Fruit fly (Drosophila melanogaster) whole organism, wandering third instar larva: ENCODE data around the gene nbs.

ENCODE experiments used
- CG32264 ChIP-seq: fragments of 200-800 bp; sonication (Bioruptor generic); optimal IDR thresholded peaks from 2 replicates; lab custom pipeline; 2016; ENCODE audit warnings: missing biosample characterization, missing genetic modification characterization
- CG9705 ChIP-seq: fragments of 200-800 bp; sonication (Bioruptor generic); optimal IDR thresholded peaks from 2 replicates; lab custom pipeline; 2018; ENCODE audit warnings: missing biosample characterization, mild to moderate bottlenecking, missing genetic modification characterization
- CrebA ChIP-seq: fragments of 200-800 bp; sonication (Bioruptor generic); optimal IDR thresholded peaks from 2 replicates; lab custom pipeline; 2016; ENCODE audit warnings: missing biosample characterization, mild to moderate bottlenecking, missing genetic modification characterization, borderline replicate concordance
- Dfd ChIP-seq: fragments of >200 bp; optimal IDR thresholded peaks from 2 replicates; lab custom pipeline; 2017; ENCODE audit warnings: missing biosample characterization, missing genetic modification characterization
- Dif ChIP-seq: fragments of 200-275, 200-300 bp; sonication (Bioruptor generic); optimal IDR thresholded peaks from 2 replicates; lab custom pipeline; 2018; ENCODE audit warnings: missing biosample characterization, missing genetic modification characterization; ENCODE audit not compliant: partially characterized antibody
- GATAd ChIP-seq: sonication (Bioruptor generic); optimal IDR thresholded peaks from 2 replicates; lab custom pipeline; 2016; ENCODE audit warnings: missing biosample characterization, missing genetic modification characterization
- HLH106 ChIP-seq: fragments of 200-800 bp; optimal IDR thresholded peaks from 3 replicates; lab custom pipeline; 2019; ENCODE audit warnings: missing biosample characterization, mild to moderate bottlenecking, missing genetic modification characterization, moderate library complexity
- Hnf4 ChIP-seq: fragments of 200-800 bp; sonication (Bioruptor generic); optimal IDR thresholded peaks from 2 replicates; lab custom pipeline; 2016; ENCODE audit warnings: missing biosample characterization, mild to moderate bottlenecking, missing genetic modification characterization
- Hr78 ChIP-seq: fragments of >200 bp; optimal IDR thresholded peaks from 2 replicates; lab custom pipeline; 2017; ENCODE audit warnings: missing biosample characterization, missing genetic modification characterization
- Hr83 ChIP-seq: fragments of 200-300 bp; sonication (Bioruptor generic); optimal IDR thresholded peaks from 2 replicates; lab custom pipeline; 2016; ENCODE audit warnings: missing biosample characterization, mild to moderate bottlenecking, missing genetic modification characterization, moderate library complexity; ENCODE audit not compliant: poor library complexity, severe bottlenecking
- Mio ChIP-seq: sonication (Bioruptor generic); optimal IDR thresholded peaks from 2 replicates; lab custom pipeline; 2016; ENCODE audit warnings: missing biosample characterization, missing genetic modification characterization
- Myc ChIP-seq: fragments of >200 bp; optimal IDR thresholded peaks from 2 replicates; lab custom pipeline; 2017
- N ChIP-seq: fragments of >200 bp; optimal IDR thresholded peaks from 2 replicates; lab custom pipeline; 2018; ENCODE audit warnings: missing biosample characterization, missing external identifiers, missing genetic modification characterization
- OdsH ChIP-seq: fragments of 200-800 bp; sonication (Bioruptor generic); optimal IDR thresholded peaks from 2 replicates; lab custom pipeline; 2016; ENCODE audit warnings: missing biosample characterization, mild to moderate bottlenecking, missing genetic modification characterization
- Rel ChIP-seq, 2 experiments: fragments of 200-800 bp; sonication (Bioruptor generic) in 1 of 2; optimal IDR thresholded peaks; 2 replicates in 1 of 2; 3 replicates in 1 of 2; lab custom pipeline; 2016 to 2019; ENCODE audit warnings: mild to moderate bottlenecking in 2 of 2, missing biosample characterization in 2 of 2, missing genetic modification characterization in 2 of 2, moderate library complexity in 1 of 2
- Sp1 ChIP-seq: fragments of 200-800 bp; sonication (Bioruptor generic); optimal IDR thresholded peaks from 3 replicates; lab custom pipeline; 2019; ENCODE audit warnings: missing biosample characterization, mild to moderate bottlenecking, missing genetic modification characterization, moderate library complexity
- Vsx2 ChIP-seq: fragments of 200-300, 225-300 bp; sonication (Bioruptor generic); optimal IDR thresholded peaks from 2 replicates; lab custom pipeline; 2018; ENCODE audit warnings: missing biosample characterization, missing genetic modification characterization; ENCODE audit not compliant: partially characterized antibody
- br ChIP-seq: fragments of 200-800 bp; sonication (Bioruptor generic); optimal IDR thresholded peaks from 2 replicates; lab custom pipeline; 2016; ENCODE audit warnings: missing biosample characterization, missing genetic modification characterization
- brk ChIP-seq: fragments of 200-800 bp; sonication (Bioruptor generic); optimal IDR thresholded peaks from 2 replicates; lab custom pipeline; 2016; ENCODE audit warnings: missing biosample characterization, mild to moderate bottlenecking, missing genetic modification characterization
- dmrt93B ChIP-seq: fragments of 200-800 bp; sonication (Bioruptor generic); optimal IDR thresholded peaks from 2 replicates; lab custom pipeline; 2018; ENCODE audit warnings: missing biosample characterization, mild to moderate bottlenecking, missing genetic modification characterization
- dsf ChIP-seq: sonication (Bioruptor generic); optimal IDR thresholded peaks from 2 replicates; lab custom pipeline; 2016; ENCODE audit warnings: missing biosample characterization, missing genetic modification characterization, borderline replicate concordance
- ey ChIP-seq: fragments of 200-800 bp; sonication (Bioruptor generic); optimal IDR thresholded peaks from 2 replicates; lab custom pipeline; 2016; ENCODE audit warnings: missing biosample characterization, missing genetic modification characterization
- foxo ChIP-seq, 2 experiments: fragments of 200-800 bp; sonication (Bioruptor generic); optimal IDR thresholded peaks; 2 replicates in 1 of 2; 3 replicates in 1 of 2; lab custom pipeline; 2016 to 2017; ENCODE audit warnings: missing biosample characterization in 2 of 2, missing genetic modification characterization in 2 of 2
- fru ChIP-seq: fragments of 200-800 bp; sonication (Bioruptor generic); optimal IDR thresholded peaks from 3 replicates; lab custom pipeline; 2016; ENCODE audit warnings: missing biosample characterization, mild to moderate bottlenecking, missing genetic modification characterization
- h ChIP-seq: fragments of 200-800 bp; sonication (Bioruptor generic); optimal IDR thresholded peaks from 3 replicates; lab custom pipeline; 2016; ENCODE audit warnings: missing biosample characterization, mild to moderate bottlenecking, missing genetic modification characterization
- jim ChIP-seq: fragments of 175-275, 200-325 bp; sonication (Bioruptor generic); optimal IDR thresholded peaks from 2 replicates; lab custom pipeline; 2016; ENCODE audit warnings: missing biosample characterization, mild to moderate bottlenecking, missing genetic modification characterization
- pan ChIP-seq: fragments of >200 bp; optimal IDR thresholded peaks from 2 replicates; lab custom pipeline; 2017
- psq ChIP-seq: fragments of 200-800 bp; sonication (Bioruptor generic); optimal IDR thresholded peaks from 3 replicates; lab custom pipeline; 2017; ENCODE audit warnings: missing biosample characterization, mild to moderate bottlenecking, missing genetic modification characterization, moderate library complexity
- rgr ChIP-seq: fragments of 200-800 bp; sonication (Bioruptor generic); optimal IDR thresholded peaks from 3 replicates; lab custom pipeline; 2016; ENCODE audit warnings: missing biosample characterization, mild to moderate bottlenecking, missing genetic modification characterization
- sv ChIP-seq: fragments of 200-800 bp; sonication (Bioruptor generic); optimal IDR thresholded peaks from 3 replicates; lab custom pipeline; 2016; ENCODE audit warnings: missing biosample characterization, missing genetic modification characterization
- tai ChIP-seq: sonication (Bioruptor generic); optimal IDR thresholded peaks from 2 replicates; lab custom pipeline; 2016; ENCODE audit warnings: missing biosample characterization, missing genetic modification characterization
- usp ChIP-seq: fragments of >200 bp; optimal IDR thresholded peaks from 2 replicates; lab custom pipeline; 2017; ENCODE audit warnings: missing biosample characterization, missing genetic modification characterization
- woc ChIP-seq: sonication (Bioruptor generic); optimal IDR thresholded peaks from 2 replicates; lab custom pipeline; 2016; ENCODE audit warnings: missing biosample characterization, mild to moderate bottlenecking, missing genetic modification characterization

The nbs gene

dm6 chr3L:9691476-9691826 lies 31.5 kb downstream of the nbs start:
- no peak for TF ChIP-seq woc (GFP tag; lab: Kevin White, UChicago)
- TF ChIP-seq Rel (GFP tag; optimal IDR thresholded peaks at IDR 0.05; lab: Kevin White, UChicago) = no peak
- no peak for TF ChIP-seq Rel (tag; optimal IDR thresholded peaks at IDR 0.05; lab: Kevin White, UChicago)
- TF ChIP-seq N (GFP tag; lab: Kevin White, UChicago) = no peak
- no peak for TF ChIP-seq OdsH (GFP tag; lab: Kevin White, UChicago)
- no peak for TF ChIP-seq Mio
- TF ChIP-seq usp (GFP tag; lab: Kevin White, UChicago) = no peak
- no peak for TF ChIP-seq GATAd
- no peak for TF ChIP-seq jim (GFP tag; lab: Kevin White, UChicago)

dm6 chr3L:9690798-9691475 lies 32.1 kb downstream of the nbs start:
- no peak for TF ChIP-seq br (GFP tag; lab: Kevin White, UChicago)
- TF ChIP-seq h = peak; percentile 61
- no peak for TF ChIP-seq GATAd
- no peak for TF ChIP-seq Dif (GFP tag; lab: Kevin White, UChicago)
- TF ChIP-seq ey (GFP tag; lab: Kevin White, UChicago) = peak; percentile 45
- peak; percentile 38 for TF ChIP-seq Hnf4
- no peak for TF ChIP-seq jim (GFP tag; lab: Kevin White, UChicago)
- no peak for TF ChIP-seq CG32264
- no peak for TF ChIP-seq N (GFP tag; lab: Kevin White, UChicago)
- peak; percentile 41 for TF ChIP-seq tai
- peak in 1 of 2 experiments; percentile 63 for TF ChIP-seq foxo (GFP tag; optimal IDR thresholded peaks at IDR 0.05; lab: Kevin White, UChicago)
- no peak for TF ChIP-seq sv (GFP tag; lab: Kevin White, UChicago)
- no peak for TF ChIP-seq usp (GFP tag; lab: Kevin White, UChicago)
- peak; percentile 41 for TF ChIP-seq HLH106 (tag; lab: Kevin White, UChicago)
- TF ChIP-seq Hr83 (GFP tag; lab: Kevin White, UChicago) = no peak
- TF ChIP-seq Vsx2 (GFP tag; lab: Kevin White, UChicago) = no peak
- peak; percentile 40 for TF ChIP-seq OdsH (GFP tag; lab: Kevin White, UChicago)
- peak; percentile 22 for TF ChIP-seq Dfd
- peak; percentile 58 for TF ChIP-seq fru (GFP tag; lab: Kevin White, UChicago)
- peak; percentile 11 for TF ChIP-seq brk (GFP tag; lab: Kevin White, UChicago)
- no peak for TF ChIP-seq Rel (GFP tag; optimal IDR thresholded peaks at IDR 0.05; lab: Kevin White, UChicago)
- TF ChIP-seq Rel (tag; optimal IDR thresholded peaks at IDR 0.05; lab: Kevin White, UChicago) = no peak
- no peak for TF ChIP-seq dmrt93B (GFP tag; lab: Kevin White, UChicago)
- TF ChIP-seq CG9705 (GFP tag; lab: Kevin White, UChicago) = no peak
- no peak for TF ChIP-seq dsf (GFP tag; lab: Kevin White, UChicago)
- TF ChIP-seq pan (lab: Kevin White, UChicago) = no peak
- TF ChIP-seq Hr78 (GFP tag; lab: Kevin White, UChicago) = no peak
- peak; percentile 46 for TF ChIP-seq rgr (GFP tag; lab: Kevin White, UChicago)
- no peak for TF ChIP-seq woc (GFP tag; lab: Kevin White, UChicago)
- TF ChIP-seq psq (GFP tag; lab: Kevin White, UChicago) = peak; percentile 39
- TF ChIP-seq Myc (lab: Kevin White, UChicago) = no peak
- TF ChIP-seq Sp1 (GFP tag; lab: Kevin White, UChicago) = peak; percentile 24
- TF ChIP-seq, all 38 proteins: peak for 13

dm6 chr3L:9689809-9690208 lies 33.2 kb downstream of the nbs start:
- TF ChIP-seq Dfd (peak; percentile 10), Mio (no peak)

- TF ChIP-seq Myc (lab: Kevin White, UChicago) (no peak), h (no peak), dmrt93B (GFP tag; lab: Kevin White, UChicago) (no peak), brk (GFP tag; lab: Kevin White, UChicago) (no peak), br (GFP tag; lab: Kevin White, UChicago) (no peak), ey (GFP tag; lab: Kevin White, UChicago) (no peak), pan (lab: Kevin White, UChicago) (no peak), CrebA (GFP tag; lab: Kevin White, UChicago) (no peak), OdsH (GFP tag; lab: Kevin White, UChicago) (no peak), HLH106 (tag; lab: Kevin White, UChicago) (no peak), GATAd (no peak), CG9705 (GFP tag; lab: Kevin White, UChicago) (no peak), Rel (GFP tag; optimal IDR thresholded peaks at IDR 0.05; lab: Kevin White, UChicago) (no peak), Rel (tag; optimal IDR thresholded peaks at IDR 0.05; lab: Kevin White, UChicago) (no peak), rgr (GFP tag; lab: Kevin White, UChicago) (no peak), Dif (GFP tag; lab: Kevin White, UChicago) (no peak)
Measured at dm6 chr3L:9688674-9689073, 34.3 kb downstream of the nbs start.
